Comparison of ENCODE assay signal across 5 worm cellular contexts in genomic region chrIV:6645867-6646655, ce11.
A peak's percentile ranks its signal among the peaks of the same experiment; 100 is the strongest.
TF ChIP-seq lines count a peak whose summit lies in the region.

Gene hil-7, plus strand, starts transcription at chrIV:6646312.

TF ChIP-seq in whole organism, L1 larva, 84 proteins besides CTCF, POLR2A, EP300 and RAD21 (continues in another document):
- peak; percentile 77 for TF ChIP-seq lin-13 (GFP tag; optimal IDR thresholded peaks at IDR 0.05; lab: Kevin White, UChicago)
- TF ChIP-seq nhr-77 (tag; optimal IDR thresholded peaks at IDR 0.05; lab: Kevin White, UChicago): no peak
- TF ChIP-seq nhr-28 (tag; optimal IDR thresholded peaks at IDR 0.05; lab: Kevin White, UChicago): no peak
- peak; percentile 45 for TF ChIP-seq nhr-11 (tag; optimal IDR thresholded peaks at IDR 0.05; lab: Kevin White, UChicago)
- peak; percentile 52 for TF ChIP-seq skn-1 (tag; optimal IDR thresholded peaks at IDR 0.05; lab: Kevin White, UChicago)
- no peak for TF ChIP-seq zip-4 (GFP tag; optimal IDR thresholded peaks at IDR 0.05; lab: Kevin White, UChicago)
- TF ChIP-seq pag-3 (tag; optimal IDR thresholded peaks at IDR 0.05; lab: Kevin White, UChicago; ENCODE audit: borderline replicate concordance, insufficient read depth): no peak
- TF ChIP-seq ama-1 (optimal IDR thresholded peaks at IDR 0.05; lab: Kevin White, UChicago): no peak
- TF ChIP-seq lin-39 (tag; optimal IDR thresholded peaks at IDR 0.05; lab: Kevin White, UChicago): no peak
- no peak for TF ChIP-seq unc-130 (tag; optimal IDR thresholded peaks at IDR 0.05; lab: Kevin White, UChicago)
- peak; percentile 39 for TF ChIP-seq nhr-90 (tag; optimal IDR thresholded peaks at IDR 0.05; lab: Kevin White, UChicago; ENCODE audit: poor library complexity)
- 0 out of 2 replicates have a peak, but pooled peaks have one; percentile 28 for TF ChIP-seq mab-9 (GFP tag; IDR thresholded peaks at IDR 0.05; lab: Robert Waterston, UW)
- TF ChIP-seq nhr-237 (tag; optimal IDR thresholded peaks at IDR 0.05; lab: Kevin White, UChicago): no peak
- TF ChIP-seq jun-1 (tag; optimal IDR thresholded peaks at IDR 0.05; lab: Kevin White, UChicago): peak; percentile 53
- no peak for TF ChIP-seq unc-62 (GFP tag; optimal IDR thresholded peaks at IDR 0.05; lab: Kevin White, UChicago)
- no peak for TF ChIP-seq fkh-10 (GFP tag; optimal IDR thresholded peaks at IDR 0.05; lab: Kevin White, UChicago)
- TF ChIP-seq ztf-4 (tag; optimal IDR thresholded peaks at IDR 0.05; lab: Kevin White, UChicago): peak; percentile 40
- TF ChIP-seq elt-2 (tag; optimal IDR thresholded peaks at IDR 0.05; lab: Kevin White, UChicago): no peak

TF ChIP-seq in whole organism, L3 larva, 47 proteins besides CTCF, POLR2A, EP300 and RAD21:
- peak; percentile 41 for TF ChIP-seq nfya-1 (tag; optimal IDR thresholded peaks at IDR 0.05; lab: Kevin White, UChicago; ENCODE audit: insufficient read depth)
- TF ChIP-seq unc-39 (tag; optimal IDR thresholded peaks at IDR 0.05; lab: Kevin White, UChicago): no peak
- peak; percentile 35 for TF ChIP-seq nhr-23 (tag; optimal IDR thresholded peaks at IDR 0.05; lab: Kevin White, UChicago)
- TF ChIP-seq egl-27 (tag; optimal IDR thresholded peaks at IDR 0.05; lab: Kevin White, UChicago): no peak
- peak; percentile 1 for TF ChIP-seq jun-1 (tag; optimal IDR thresholded peaks at IDR 0.05; lab: Kevin White, UChicago)
- TF ChIP-seq lin-15B (tag; optimal IDR thresholded peaks at IDR 0.05; lab: Kevin White, UChicago): peak; percentile 3
- no peak for TF ChIP-seq egl-5 (tag; optimal IDR thresholded peaks at IDR 0.05; lab: Kevin White, UChicago)
- TF ChIP-seq nhr-25 (tag; optimal IDR thresholded peaks at IDR 0.05; lab: Kevin White, UChicago): peak; percentile 27
- peak; percentile 25 for TF ChIP-seq pha-4 (tag; optimal IDR thresholded peaks at IDR 0.05; lab: Kevin White, UChicago)
- TF ChIP-seq elt-2 (tag; optimal IDR thresholded peaks at IDR 0.05; lab: Kevin White, UChicago): peak; percentile 30
- no peak for TF ChIP-seq ceh-9 (tag; optimal IDR thresholded peaks at IDR 0.05; lab: Kevin White, UChicago)
- no peak for TF ChIP-seq zag-1 (tag; optimal IDR thresholded peaks at IDR 0.05; lab: Kevin White, UChicago)
- TF ChIP-seq ceh-28 (tag; optimal IDR thresholded peaks at IDR 0.05; lab: Kevin White, UChicago): no peak
- peak; percentile 24 for TF ChIP-seq sea-2 (GFP tag; optimal IDR thresholded peaks at IDR 0.05; lab: Kevin White, UChicago)
- no peak for TF ChIP-seq ceh-82 (tag; optimal IDR thresholded peaks at IDR 0.05; lab: Kevin White, UChicago)
- TF ChIP-seq lin-39 (tag; optimal IDR thresholded peaks at IDR 0.05; lab: Kevin White, UChicago): no peak

TF ChIP-seq in whole organism, early embryonic, 17 proteins besides CTCF, POLR2A, EP300 and RAD21:
- TF ChIP-seq ama-1 (optimal IDR thresholded peaks at IDR 0.05; lab: Kevin White, UChicago): peak; percentile 90
- TF ChIP-seq ets-7 (tag; optimal IDR thresholded peaks at IDR 0.05; lab: Kevin White, UChicago): no peak
- no peak for TF ChIP-seq tbx-37 (GFP tag; conservative IDR thresholded peaks at IDR 0.05; lab: Robert Waterston, UW)
- no peak for TF ChIP-seq hmbx-1 (tag; optimal IDR thresholded peaks at IDR 0.05; lab: Kevin White, UChicago)
- peak; percentile 63 for TF ChIP-seq hmg-4 (GFP tag; optimal IDR thresholded peaks at IDR 0.05; lab: Kevin White, UChicago)
- no peak for TF ChIP-seq ceh-36 (tag; optimal IDR thresholded peaks at IDR 0.05; lab: Kevin White, UChicago)
- no peak for TF ChIP-seq flt-1 (GFP tag; IDR thresholded peaks at IDR 0.05; lab: Robert Waterston, UW)
- TF ChIP-seq aly-1 (tag; optimal IDR thresholded peaks at IDR 0.05; lab: Kevin White, UChicago): peak; percentile 61
- TF ChIP-seq sea-1 (GFP tag; conservative IDR thresholded peaks at IDR 0.05; lab: Robert Waterston, UW): no peak
- no peak for TF ChIP-seq scrt-1 (GFP tag; IDR thresholded peaks at IDR 0.05; lab: Robert Waterston, UW)
- TF ChIP-seq pes-1 (GFP tag; IDR thresholded peaks at IDR 0.05; lab: Robert Waterston, UW): no peak; the same call in 1 of the 2 replicates
- no peak for TF ChIP-seq ceh-13 (GFP tag; optimal IDR thresholded peaks at IDR 0.05; lab: Kevin White, UChicago)
- peak; percentile 12 for TF ChIP-seq F13C5.2 (tag; optimal IDR thresholded peaks at IDR 0.05; lab: Kevin White, UChicago)
- TF ChIP-seq hnd-1 (tag; optimal IDR thresholded peaks at IDR 0.05; lab: Kevin White, UChicago): no peak
- TF ChIP-seq tbx-11 (GFP tag; IDR thresholded peaks at IDR 0.05; lab: Robert Waterston, UW): no peak
- TF ChIP-seq tra-4 (tag; optimal IDR thresholded peaks at IDR 0.05; lab: Kevin White, UChicago): no peak
- no peak for TF ChIP-seq B0310.2 (tag; optimal IDR thresholded peaks at IDR 0.05; lab: Kevin White, UChicago)

TF ChIP-seq in whole organism, midembryonic, 9 proteins besides CTCF, POLR2A, EP300 and RAD21:
- TF ChIP-seq T22C8.4 (GFP tag; IDR thresholded peaks at IDR 0.05; lab: Robert Waterston, UW): no peak
- TF ChIP-seq cog-1 (tag; optimal IDR thresholded peaks at IDR 0.05; lab: Kevin White, UChicago): peak; percentile 74
- TF ChIP-seq flt-1 (GFP tag; IDR thresholded peaks at IDR 0.05; lab: Robert Waterston, UW): no peak; the same call in 1 of the 2 replicates
- TF ChIP-seq ref-1 (GFP tag; conservative IDR thresholded peaks at IDR 0.05; lab: Robert Waterston, UW): 0 out of 2 replicates have a peak, but pooled peaks have one; percentile 12
- TF ChIP-seq ztf-29 (GFP tag; IDR thresholded peaks at IDR 0.05; lab: Robert Waterston, UW): peak; percentile 30; the same call in 1 of the 2 replicates
- 0 out of 2 replicates have a peak, but pooled peaks have one; percentile 36 for TF ChIP-seq tab-1 (GFP tag; IDR thresholded peaks at IDR 0.05; lab: Robert Waterston, UW)
- peak; percentile 62 for TF ChIP-seq ztf-23 (GFP tag; IDR thresholded peaks at IDR 0.05; lab: Robert Waterston, UW)
- no peak for TF ChIP-seq med-1 (GFP tag; optimal IDR thresholded peaks at IDR 0.05; lab: Kevin White, UChicago; ENCODE audit: insufficient read depth)
- no peak for TF ChIP-seq klf-2 (GFP tag; conservative IDR thresholded peaks at IDR 0.05; lab: Robert Waterston, UW)

TF ChIP-seq in whole organism, young adult, 124 proteins besides CTCF, POLR2A, EP300 and RAD21:
- TF ChIP-seq attf-5 (GFP tag; optimal IDR thresholded peaks at IDR 0.05; lab: Kevin White, UChicago) (peak; percentile 17), aptf-3 (GFP tag; IDR thresholded peaks at IDR 0.05; lab: Robert Waterston, UW) (no peak), hmg-1.2 (GFP tag; IDR thresholded peaks at IDR 0.05; lab: Robert Waterston, UW) (peak; percentile 48; the same call in 1 of the 2 replicates), mel-28 (tag; optimal IDR thresholded peaks at IDR 0.05; lab: Kevin White, UChicago; ENCODE audit: borderline replicate concordance) (no peak), B0336.3 (GFP tag; IDR thresholded peaks at IDR 0.05; lab: Robert Waterston, UW) (peak; percentile 54; the same call in 1 of the 2 replicates), mcd-1 (GFP tag; IDR thresholded peaks at IDR 0.05; lab: Robert Waterston, UW) (peak; percentile 28; the same call in 1 of the 2 replicates), ceh-27 (GFP tag; optimal IDR thresholded peaks at IDR 0.05; lab: Kevin White, UChicago) (peak; percentile 43)
TF ChIP-seq in whole organism, young adult: peak in this region for 5.

Comparison
In these comparisons a context has a peak if more than half of its experiments do, and no peak if none do; other contexts are left out.
1. Of the 8 proteins assayed by ChIP-seq in both whole organism, young adult and whole organism, L1 larva: peak only in whole organism, young adult: none; only in whole organism, L1 larva: dpl-1, efl-1, lin-35, nhr-90 and snpc-4; in both: none; in neither: 3.